Worm (Caenorhabditis elegans): Measurements from ENCODE around the gene cec-7.
A peak's percentile ranks its signal among the peaks of the same experiment; 100 is the strongest.

The cec-7 gene

ce11 chrIII:12880704-12881103 lies 3.3 kb upstream of the cec-7 start (continued):
- TF ChIP-seq pbrm-1 (GFP tag; IDR thresholded peaks at IDR 0.05) (no peak), ets-4 (GFP tag; optimal IDR thresholded peaks at IDR 0.05) (no peak), C17E4.6 (GFP tag; IDR thresholded peaks at IDR 0.05) (no peak), sea-2 (GFP tag; IDR thresholded peaks at IDR 0.05) (no peak), hmg-1.2 (GFP tag; IDR thresholded peaks at IDR 0.05) (0 out of 2 replicates have a peak, but pooled peaks have one; percentile 13), ztf-28 (GFP tag; IDR thresholded peaks at IDR 0.05) (no peak), aptf-3 (GFP tag; IDR thresholded peaks at IDR 0.05) (no peak), pha-4 (tag; optimal IDR thresholded peaks at IDR 0.05) (no peak), attf-6 (GFP tag; IDR thresholded peaks at IDR 0.05) (no peak), F49E8.2 (tag; optimal IDR thresholded peaks at IDR 0.05; ENCODE audit: insufficient read depth) (no peak), hrde-1 (tag; optimal IDR thresholded peaks at IDR 0.05; ENCODE audit: borderline replicate concordance) (no peak), egl-18 (GFP tag; IDR thresholded peaks at IDR 0.05) (no peak), lsy-27 (tag; optimal IDR thresholded peaks at IDR 0.05; ENCODE audit: borderline replicate concordance, insufficient read depth) (no peak), dpl-1 (GFP tag; optimal IDR thresholded peaks at IDR 0.05) (peak; percentile 11), snpc-4 (GFP tag; optimal IDR thresholded peaks at IDR 0.05) (no peak), snpc-4 (tag; optimal IDR thresholded peaks at IDR 0.05) (no peak), F10E7.11 (tag; optimal IDR thresholded peaks at IDR 0.05) (no peak), rpc-1 (optimal IDR thresholded peaks at IDR 0.05) (no peak), rpc-1 (tag; optimal IDR thresholded peaks at IDR 0.05) (no peak), snpc-1.3 (tag; optimal IDR thresholded peaks at IDR 0.05; ENCODE audit: insufficient read depth) (no peak), ekl-4 (GFP tag; IDR thresholded peaks at IDR 0.05) (no peak), ztf-3 (GFP tag; optimal IDR thresholded peaks at IDR 0.05) (no peak)

- TF ChIP-seq fkh-3 (tag; optimal IDR thresholded peaks at IDR 0.05) (no peak), let-607 (tag; optimal IDR thresholded peaks at IDR 0.05) (no peak), rpc-1 (optimal IDR thresholded peaks at IDR 0.05) (no peak), rpc-1 (tag; optimal IDR thresholded peaks at IDR 0.05) (no peak), K11D2.4 (GFP tag; IDR thresholded peaks at IDR 0.05) (no peak), hlh-12 (tag; optimal IDR thresholded peaks at IDR 0.05) (no peak), bed-2 (GFP tag; IDR thresholded peaks at IDR 0.05) (no peak), dpl-1 (GFP tag; optimal IDR thresholded peaks at IDR 0.05) (no peak), Y79H2A.3 (GFP tag; conservative IDR thresholded peaks at IDR 0.05) (0 out of 2 replicates have a peak, but pooled peaks have one; percentile 42), rec-8 (tag; optimal IDR thresholded peaks at IDR 0.05) (no peak), K12H6.12 (tag; optimal IDR thresholded peaks at IDR 0.05) (no peak), ekl-4 (GFP tag; IDR thresholded peaks at IDR 0.05) (0 out of 2 replicates have a peak, but pooled peaks have one; percentile 49), let-526 (GFP tag; IDR thresholded peaks at IDR 0.05) (no peak), nfya-1 (tag; optimal IDR thresholded peaks at IDR 0.05; ENCODE audit: borderline replicate concordance, insufficient read depth) (no peak), F37B4.10 (GFP tag; IDR thresholded peaks at IDR 0.05) (no peak), unc-62 (GFP tag; optimal IDR thresholded peaks at IDR 0.05) (no peak), snpc-4 (GFP tag; optimal IDR thresholded peaks at IDR 0.05) (no peak), snpc-4 (tag; optimal IDR thresholded peaks at IDR 0.05) (no peak), F10E7.11 (tag; optimal IDR thresholded peaks at IDR 0.05) (no peak), him-1 (tag; optimal IDR thresholded peaks at IDR 0.05) (no peak), C06A6.2 (GFP tag; conservative IDR thresholded peaks at IDR 0.05) (no peak), snpc-3.4 (tag; optimal IDR thresholded peaks at IDR 0.05) (no peak), attf-5 (GFP tag; optimal IDR thresholded peaks at IDR 0.05) (no peak), lsy-27 (tag; optimal IDR thresholded peaks at IDR 0.05; ENCODE audit: borderline replicate concordance, insufficient read depth) (no peak), nhr-179 (tag; optimal IDR thresholded peaks at IDR 0.05) (no peak), lin-54 (GFP tag; optimal IDR thresholded peaks at IDR 0.05) (no peak), xnd-1 (tag; optimal IDR thresholded peaks at IDR 0.05) (no peak), akir-1 (GFP tag; optimal IDR thresholded peaks at IDR 0.05) (no peak), B0336.3 (GFP tag; IDR thresholded peaks at IDR 0.05) (peak; percentile 59; the same call in 1 of the 2 replicates), bed-1 (GFP tag; IDR thresholded peaks at IDR 0.05) (no peak), pha-4 (tag; optimal IDR thresholded peaks at IDR 0.05) (no peak), F55B11.4 (tag; optimal IDR thresholded peaks at IDR 0.05; ENCODE audit: borderline replicate concordance, insufficient read depth) (no peak), ets-4 (GFP tag; optimal IDR thresholded peaks at IDR 0.05) (no peak), madf-10 (tag; optimal IDR thresholded peaks at IDR 0.05) (no peak), ztf-28 (GFP tag; IDR thresholded peaks at IDR 0.05) (no peak)
These were observed 1.7 kb downstream of the cec-7 start for ce11 chrIII:12875653-12876052.
